Worm (Caenorhabditis elegans) whole organism, late embryonic: Measurements from ENCODE around the gene cyp-42A1.

Experiments used
- C08G9.2 ChIP-seq: sonication (generic microtip); optimal IDR thresholded peaks from 2 replicates; lab custom pipeline; 2016; ENCODE audit warnings: mild to moderate bottlenecking, missing genetic modification characterization, moderate library complexity, missing compliant biosample characterization
- ama-1 ChIP-seq: fragments of 150-350 bp; optimal IDR thresholded peaks from 2 replicates; lab custom pipeline; 2014
- ceh-45 ChIP-seq: fragments of 200-800 bp; sonication (Bioruptor generic); IDR thresholded peaks from 2 replicates; pipeline ENCODE4 v1.3.6; 2022; ENCODE audit warnings: missing genetic modification reagents, missing genetic modification characterization, missing compliant biosample characterization
- ceh-9 ChIP-seq: sonication (generic microtip); optimal IDR thresholded peaks from 2 replicates; lab custom pipeline; 2016; ENCODE audit warnings: mild to moderate bottlenecking, missing genetic modification characterization, inconsistent platforms, missing compliant biosample characterization
- fkh-10 ChIP-seq: fragments of 150-350 bp; optimal IDR thresholded peaks from 2 replicates; lab custom pipeline; 2014; ENCODE audit warnings: missing biosample characterization, missing genetic modification reagents, missing genetic modification characterization
- hlh-6 ChIP-seq: sonication (generic microtip); optimal IDR thresholded peaks from 2 replicates; lab custom pipeline; 2016; ENCODE audit warnings: missing genotype, missing genetic modification characterization, missing compliant biosample characterization
- nhr-11 ChIP-seq: fragments of 150-350 bp; optimal IDR thresholded peaks from 2 replicates; lab custom pipeline; 2014; ENCODE audit warnings: missing biosample characterization, missing genetic modification characterization
- pag-3 ChIP-seq: sonication (generic microtip); optimal IDR thresholded peaks from 2 replicates; lab custom pipeline; 2016; ENCODE audit warnings: missing compliant biosample characterization, missing genetic modification characterization, borderline replicate concordance
- pqm-1 ChIP-seq: sonication (generic microtip); optimal IDR thresholded peaks from 2 replicates; lab custom pipeline; 2016; ENCODE audit warnings: missing genetic modification characterization, missing compliant biosample characterization
- rnt-1 ChIP-seq: sonication (generic microtip); optimal IDR thresholded peaks from 2 replicates; lab custom pipeline; 2016; ENCODE audit warnings: missing genetic modification characterization, missing compliant biosample characterization
- tbx-2 ChIP-seq: sonication (generic microtip); optimal IDR thresholded peaks from 2 replicates; lab custom pipeline; 2016; ENCODE audit warnings: missing genetic modification characterization, missing compliant biosample characterization
- unc-42 ChIP-seq: sonication (generic microtip); optimal IDR thresholded peaks from 2 replicates; lab custom pipeline; 2016; ENCODE audit warnings: missing genotype, missing genetic modification characterization, missing compliant biosample characterization

- TF ChIP-seq pqm-1 (tag; lab: Kevin White, UChicago) (no peak), pag-3 (tag; lab: Kevin White, UChicago) (no peak), ama-1 (no peak), ceh-9 (tag; lab: Kevin White, UChicago) (no peak), ceh-45 (GFP tag; lab: Robert Waterston, UW) (no peak), rnt-1 (tag; lab: Kevin White, UChicago) (no peak), unc-42 (tag; lab: Kevin White, UChicago) (no peak), hlh-6 (tag; lab: Kevin White, UChicago) (no peak), C08G9.2 (tag; lab: Kevin White, UChicago) (no peak), nhr-11 (tag; lab: Kevin White, UChicago) (no peak), fkh-10 (GFP tag; lab: Kevin White, UChicago) (no peak), tbx-2 (tag; lab: Kevin White, UChicago) (no peak)
These were observed at the start of gene cyp-42A1 for ce11 chrV:18911736-18912135.
